Worm (Caenorhabditis elegans) whole organism, L2 larva: ENCODE results near the gene C04A11.1.

ENCODE experiments used
- C34F6.9 ChIP-seq: fragments of 150-350 bp; optimal IDR thresholded peaks from 2 replicates; lab custom pipeline; 2014; ENCODE audit warnings: missing biosample characterization, missing genetic modification characterization
- F13H6.1 ChIP-seq: sonication (generic microtip); optimal IDR thresholded peaks from 2 replicates; lab custom pipeline; 2016; ENCODE audit warnings: missing genetic modification characterization, missing compliant biosample characterization
- Y55F3AM.14 ChIP-seq: fragments of 200-800 bp; sonication (Bioruptor generic); optimal IDR thresholded peaks from 2 replicates; lab custom pipeline; 2018; ENCODE audit warnings: mild to moderate bottlenecking, missing genetic modification characterization, missing compliant biosample characterization
- ZK546.5 ChIP-seq: sonication (generic microtip); optimal IDR thresholded peaks from 2 replicates; lab custom pipeline; 2017; ENCODE audit warnings: missing biosample characterization, missing genetic modification characterization
- alr-1 ChIP-seq: fragments of 150-350 bp; optimal IDR thresholded peaks from 2 replicates; lab custom pipeline; 2014; ENCODE audit warnings: missing biosample characterization, missing genetic modification characterization
- aly-2 ChIP-seq: fragments of 150-350 bp; optimal IDR thresholded peaks from 2 replicates; lab custom pipeline; 2014; ENCODE audit warnings: missing biosample characterization, missing genetic modification characterization
- ama-1 ChIP-seq: fragments of 150-350 bp; optimal IDR thresholded peaks from 2 replicates; lab custom pipeline; 2018; ENCODE audit warnings: inconsistent platforms
- ceh-16 ChIP-seq: fragments of 150-350 bp; optimal IDR thresholded peaks from 2 replicates; lab custom pipeline; 2014; ENCODE audit warnings: missing biosample characterization, missing genetic modification characterization
- ceh-82 ChIP-seq: fragments of 150-350 bp; optimal IDR thresholded peaks from 2 replicates; lab custom pipeline; 2014; ENCODE audit warnings: missing biosample characterization, missing genetic modification characterization
- crh-2 ChIP-seq: sonication (generic microtip); optimal IDR thresholded peaks from 2 replicates; lab custom pipeline; 2017; ENCODE audit warnings: missing biosample characterization, missing genetic modification characterization
- dmd-4 ChIP-seq: sonication (generic microtip); optimal IDR thresholded peaks from 2 replicates; lab custom pipeline; 2017; ENCODE audit warnings: missing biosample characterization, missing genetic modification characterization
- egl-27 ChIP-seq: sonication (generic microtip); optimal IDR thresholded peaks from 3 replicates; lab custom pipeline; 2017; ENCODE audit warnings: missing biosample characterization, missing genetic modification reagents, missing genetic modification characterization
- elt-1 ChIP-seq: fragments of 150-350 bp; optimal IDR thresholded peaks from 2 replicates; lab custom pipeline; 2014; ENCODE audit warnings: missing biosample characterization, missing genetic modification characterization
- elt-3 ChIP-seq: sonication (generic microtip); optimal IDR thresholded peaks from 2 replicates; lab custom pipeline; 2017; ENCODE audit warnings: missing biosample characterization, missing genetic modification characterization
- fos-1 ChIP-seq: fragments of 150-350 bp; optimal IDR thresholded peaks from 2 replicates; lab custom pipeline; 2014; ENCODE audit warnings: missing biosample characterization, missing genetic modification characterization
- gmeb-1 ChIP-seq: fragments of 150-350 bp; optimal IDR thresholded peaks from 2 replicates; lab custom pipeline; 2014; ENCODE audit warnings: missing biosample characterization, missing genetic modification characterization
- lin-11 ChIP-seq: fragments of 150-350 bp; sonication (generic microtip); optimal IDR thresholded peaks from 2 replicates; lab custom pipeline; 2014; ENCODE audit warnings: missing biosample characterization, missing genetic modification characterization, inconsistent platforms, mixed read lengths
- lin-13 ChIP-seq: fragments of 150-350 bp; optimal IDR thresholded peaks from 2 replicates; lab custom pipeline; 2014; ENCODE audit warnings: missing biosample characterization, missing genetic modification reagents, missing genetic modification characterization
- lin-39 ChIP-seq: fragments of 150-350 bp; optimal IDR thresholded peaks from 2 replicates; lab custom pipeline; 2014; ENCODE audit warnings: missing biosample characterization, missing genetic modification reagents, missing genetic modification characterization
- lsy-2 ChIP-seq, 2 experiments: fragments of 150-350 bp in 1 of 2; sonication (generic microtip) in 1 of 2; optimal IDR thresholded peaks; 2 replicates each; lab custom pipeline; 2014 to 2017; ENCODE audit warnings: missing biosample characterization in 2 of 2, missing genetic modification characterization in 2 of 2
- mab-5 ChIP-seq: fragments of 150-350 bp; optimal IDR thresholded peaks from 2 replicates; lab custom pipeline; 2014; ENCODE audit warnings: missing biosample characterization, missing genetic modification characterization
- mbf-1 ChIP-seq: sonication (generic microtip); optimal IDR thresholded peaks from 2 replicates; lab custom pipeline; 2017; ENCODE audit warnings: missing biosample characterization, missing genetic modification characterization
- mdl-1 ChIP-seq, 2 experiments: fragments of 150-350 bp in 1 of 2; sonication (generic microtip) in 1 of 2; optimal IDR thresholded peaks; 2 replicates each; lab custom pipeline; 2017; ENCODE audit warnings: missing biosample characterization in 2 of 2, missing genetic modification characterization in 2 of 2
- nhr-10 ChIP-seq: sonication (generic microtip); optimal IDR thresholded peaks from 2 replicates; lab custom pipeline; 2017; ENCODE audit warnings: missing biosample characterization, missing genetic modification characterization
- nhr-11 ChIP-seq: fragments of 150-350 bp; optimal IDR thresholded peaks from 2 replicates; lab custom pipeline; 2014; ENCODE audit warnings: missing biosample characterization, missing genetic modification characterization
- nhr-12 ChIP-seq: fragments of 150-350 bp; optimal IDR thresholded peaks from 2 replicates; lab custom pipeline; 2014; ENCODE audit warnings: missing biosample characterization, missing genetic modification characterization
- nhr-21 ChIP-seq: fragments of 150-350 bp; optimal IDR thresholded peaks from 2 replicates; lab custom pipeline; 2014; ENCODE audit warnings: missing biosample characterization, missing genetic modification characterization
- nhr-23 ChIP-seq: fragments of 150-350 bp; optimal IDR thresholded peaks from 2 replicates; lab custom pipeline; 2014; ENCODE audit warnings: missing biosample characterization, missing genetic modification reagents, missing genetic modification characterization
- nhr-237 ChIP-seq: fragments of 150-350 bp; optimal IDR thresholded peaks from 2 replicates; lab custom pipeline; 2014; ENCODE audit warnings: missing biosample characterization, missing genetic modification characterization
- nhr-25 ChIP-seq: fragments of 150-350 bp; sonication (generic microtip); optimal IDR thresholded peaks from 3 replicates; lab custom pipeline; 2014; ENCODE audit warnings: missing biosample characterization, missing genetic modification characterization
- nhr-6 ChIP-seq: fragments of 150-350 bp; optimal IDR thresholded peaks from 2 replicates; lab custom pipeline; 2014; ENCODE audit warnings: missing biosample characterization, missing genetic modification characterization
- nhr-77 ChIP-seq: fragments of 150-350 bp; optimal IDR thresholded peaks from 2 replicates; lab custom pipeline; 2014; ENCODE audit warnings: missing biosample characterization, missing genetic modification characterization
- peb-1 ChIP-seq: fragments of 150-350 bp; optimal IDR thresholded peaks from 2 replicates; lab custom pipeline; 2014; ENCODE audit warnings: missing biosample characterization, missing genetic modification characterization
- sma-3 ChIP-seq: sonication (generic microtip); optimal IDR thresholded peaks from 2 replicates; lab custom pipeline; 2016; ENCODE audit warnings: missing genetic modification reagents, missing genetic modification characterization, missing compliant biosample characterization
- sma-9 ChIP-seq, 2 experiments: fragments of 150-350 bp in 1 of 2; sonication (generic microtip) in 1 of 2; optimal IDR thresholded peaks; 2 replicates each; lab custom pipeline; 2014 to 2016; ENCODE audit warnings: missing genetic modification characterization in 2 of 2, mild to moderate bottlenecking in 1 of 2, missing biosample characterization in 1 of 2, missing compliant biosample characterization in 1 of 2, missing genetic modification reagents in 1 of 2, moderate library complexity in 1 of 2
- snpc-4 ChIP-seq: fragments of 150-350 bp; optimal IDR thresholded peaks from 2 replicates; lab custom pipeline; 2014; ENCODE audit warnings: missing biosample characterization, missing genetic modification characterization
- unc-55 ChIP-seq: fragments of 150-350 bp; sonication (generic microtip); optimal IDR thresholded peaks from 3 replicates; lab custom pipeline; 2014; ENCODE audit warnings: missing biosample characterization, missing genetic modification reagents, missing genetic modification characterization
- ztf-1 ChIP-seq: fragments of 200-800 bp; sonication (Bioruptor generic); conservative IDR thresholded peaks from 2 replicates; pipeline ENCODE4 v1.3.6; 2022; ENCODE audit warnings: missing genetic modification characterization, missing compliant biosample characterization
- ztf-11 ChIP-seq: sonication (generic microtip); optimal IDR thresholded peaks from 2 replicates; lab custom pipeline; 2017; ENCODE audit warnings: missing biosample characterization, missing genetic modification characterization
- ztf-4 ChIP-seq: fragments of 150-350 bp; optimal IDR thresholded peaks from 2 replicates; lab custom pipeline; 2014; ENCODE audit warnings: missing biosample characterization, missing genetic modification characterization

The C04A11.1 gene

DNA sequence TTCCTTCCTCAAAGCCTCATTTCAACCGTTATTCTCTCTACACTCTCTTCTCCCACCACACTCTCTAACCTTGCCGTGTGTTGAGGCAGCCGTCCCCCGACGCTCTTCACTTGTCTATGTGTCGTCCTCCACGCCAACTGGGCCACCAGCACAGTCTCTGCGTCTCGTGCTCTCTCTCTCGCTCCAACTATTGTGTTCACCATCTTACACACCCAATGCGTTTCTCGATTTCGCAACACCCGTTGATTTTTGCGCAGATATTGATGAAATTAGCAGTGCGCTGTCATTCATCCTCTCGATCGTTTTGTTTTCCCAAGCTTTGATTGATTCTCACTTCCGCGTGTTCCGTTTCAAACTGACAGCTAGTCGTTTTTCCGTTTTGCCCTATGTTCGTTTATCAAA lies 26.8 kb downstream of the C04A11.1 start (continued):
- no peak for TF ChIP-seq elt-3
- no peak for TF ChIP-seq alr-1 (tag; lab: Kevin White, UChicago)
- TF ChIP-seq F13H6.1 (tag; lab: Kevin White, UChicago) = peak; percentile 61
- TF ChIP-seq peb-1 = no peak
- TF ChIP-seq nhr-77 (tag; lab: Kevin White, UChicago) = no peak
- peak; percentile 52 for TF ChIP-seq fos-1 (tag; lab: Kevin White, UChicago)
- peak; percentile 14 for TF ChIP-seq sma-3 (GFP tag; lab: Kevin White, UChicago)
- peak; percentile 70 for TF ChIP-seq unc-55 (GFP tag; lab: Kevin White, UChicago)
- no peak for TF ChIP-seq ama-1 (lab: Kevin White, UChicago)
- TF ChIP-seq ZK546.5 = no peak
- TF ChIP-seq aly-2 (tag; lab: Kevin White, UChicago) = no peak
- no peak for TF ChIP-seq lin-39 (tag; lab: Kevin White, UChicago)
- peak; percentile 14 for TF ChIP-seq nhr-6 (tag; lab: Kevin White, UChicago)
- TF ChIP-seq nhr-237 (tag; lab: Kevin White, UChicago) = no peak
- no peak for TF ChIP-seq snpc-4 (tag; lab: Kevin White, UChicago)
- peak; percentile 68 for TF ChIP-seq ceh-16 (tag; lab: Kevin White, UChicago)
- peak; percentile 7 for TF ChIP-seq nhr-21 (tag; lab: Kevin White, UChicago)
- TF ChIP-seq lin-13 (GFP tag; lab: Kevin White, UChicago) = peak; percentile 13
- peak; percentile 66 for TF ChIP-seq sma-9 (GFP tag; optimal IDR thresholded peaks at IDR 0.05; lab: Kevin White, UChicago)
- TF ChIP-seq sma-9 (tag; optimal IDR thresholded peaks at IDR 0.05; lab: Kevin White, UChicago) = no peak
- TF ChIP-seq Y55F3AM.14 = peak; percentile 63
- TF ChIP-seq elt-1 (tag; lab: Kevin White, UChicago) = no peak
- TF ChIP-seq nhr-12 (tag; lab: Kevin White, UChicago) = no peak

- TF ChIP-seq gmeb-1 = no peak
Observed at ce11 chrX:13687655-13688054, 27.3 kb downstream of the C04A11.1 start, which contains the start of gene adm-2. adm-2 (plus strand) TSS chrX:13687955.

- TF ChIP-seq C34F6.9 (tag; lab: Kevin White, UChicago) = no peak
- TF ChIP-seq ama-1 (lab: Kevin White, UChicago) = no peak
- TF ChIP-seq snpc-4 (tag; lab: Kevin White, UChicago) = peak; percentile 61
Observed at ce11 chrX:13690333-13690732, 30.0 kb downstream of the C04A11.1 start.

- peak; percentile 20 for TF ChIP-seq unc-55 (GFP tag; lab: Kevin White, UChicago)
- TF ChIP-seq dmd-4 (tag; lab: Kevin White, UChicago) = no peak
- no peak for TF ChIP-seq mdl-1 (tag; optimal IDR thresholded peaks at IDR 0.05; lab: Kevin White, UChicago)
- TF ChIP-seq aly-2 (tag; lab: Kevin White, UChicago) = no peak
- TF ChIP-seq ama-1 (lab: Kevin White, UChicago) = no peak
- no peak for TF ChIP-seq ztf-11 (tag; lab: Kevin White, UChicago)
- no peak for TF ChIP-seq F13H6.1 (tag; lab: Kevin White, UChicago)
- no peak for TF ChIP-seq nhr-25
- TF ChIP-seq sma-3 (GFP tag; lab: Kevin White, UChicago) = no peak
- peak; percentile 31 for TF ChIP-seq lin-11 (tag; lab: Kevin White, UChicago)
- TF ChIP-seq elt-1 (tag; lab: Kevin White, UChicago) = no peak
- no peak for TF ChIP-seq ztf-4 (tag; lab: Kevin White, UChicago)
- TF ChIP-seq nhr-12 (tag; lab: Kevin White, UChicago) = no peak
- no peak for TF ChIP-seq elt-3
Observed at ce11 chrX:13696152-13696551, 35.8 kb downstream of the C04A11.1 start.

DNA sequence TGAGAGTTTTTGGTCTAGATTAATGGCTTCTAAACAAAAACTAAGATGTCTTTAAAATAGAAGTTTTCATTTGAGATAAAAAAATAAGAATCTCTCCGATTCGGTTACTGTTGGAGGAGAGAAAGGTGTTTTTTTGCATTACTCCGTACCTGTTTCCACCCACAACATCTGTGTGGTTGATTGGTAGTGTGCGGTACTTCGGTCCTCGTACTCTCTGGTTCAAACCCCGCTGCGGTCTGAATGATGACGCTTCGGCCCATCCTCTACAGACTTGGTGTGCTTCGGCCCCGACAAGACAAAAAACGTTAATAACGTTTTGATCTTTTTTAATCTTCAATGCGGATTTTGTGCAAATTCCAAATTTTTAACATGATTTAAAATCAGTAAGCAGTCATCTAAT lies 37.2 kb downstream of the C04A11.1 start:
- TF ChIP-seq nhr-11 (no peak), sma-9 (GFP tag; optimal IDR thresholded peaks at IDR 0.05; lab: Kevin White, UChicago) (no peak), sma-9 (tag; optimal IDR thresholded peaks at IDR 0.05; lab: Kevin White, UChicago) (no peak), nhr-237 (tag; lab: Kevin White, UChicago) (no peak), nhr-6 (tag; lab: Kevin White, UChicago) (no peak), ztf-4 (tag; lab: Kevin White, UChicago) (no peak), egl-27 (tag; lab: Kevin White, UChicago) (no peak), ceh-82 (no peak), mdl-1 (tag; optimal IDR thresholded peaks at IDR 0.05; lab: Kevin White, UChicago) (no peak), ztf-11 (tag; lab: Kevin White, UChicago) (no peak), nhr-10 (no peak), lsy-2 (tag; optimal IDR thresholded peaks at IDR 0.05; lab: Kevin White, UChicago) (no peak), ztf-1 (GFP tag; lab: Robert Waterston, UW) (no peak), mbf-1 (tag; lab: Kevin White, UChicago) (no peak), fos-1 (tag; lab: Kevin White, UChicago) (no peak), snpc-4 (tag; lab: Kevin White, UChicago) (no peak), nhr-21 (tag; lab: Kevin White, UChicago) (no peak), nhr-23 (no peak), mab-5 (tag; lab: Kevin White, UChicago) (no peak), peb-1 (no peak), crh-2 (tag; lab: Kevin White, UChicago) (no peak)
- TF ChIP-seq, all 48 proteins: peak for 0
